Fruit fly (Drosophila melanogaster) whole organism, pupa: ENCODE measurements around the gene subdued.

Experiments used
- CG14655 ChIP-seq: fragments of 200-800 bp; sonication (Bioruptor generic); optimal IDR thresholded peaks from 3 replicates; lab custom pipeline; 2017; ENCODE audit warnings: mild to moderate bottlenecking, missing biosample characterization, missing genetic modification reagents, missing genetic modification characterization
- CG15710 ChIP-seq: fragments of 200-800 bp; sonication (Bioruptor generic); optimal IDR thresholded peaks from 2 replicates; lab custom pipeline; 2018; ENCODE audit warnings: missing biosample characterization, mild to moderate bottlenecking, missing genetic modification characterization, moderate library complexity
- CG32121 ChIP-seq: fragments of 200-800 bp; sonication (Bioruptor generic); IDR thresholded peaks from 2 replicates; pipeline ENCODE4 v1.3.6; 2022; ENCODE audit warnings: missing biosample characterization, missing genetic modification characterization
- CG34367 ChIP-seq: fragments of 200-800 bp; sonication (Bioruptor generic); optimal IDR thresholded peaks from 2 replicates; lab custom pipeline; 2018; ENCODE audit warnings: missing biosample characterization, mild to moderate bottlenecking, missing genetic modification characterization
- CG8159 ChIP-seq: fragments of 200-800 bp; sonication (Bioruptor generic); optimal IDR thresholded peaks from 3 replicates; lab custom pipeline; 2018; ENCODE audit warnings: missing biosample characterization, mild to moderate bottlenecking, missing genetic modification characterization, moderate library complexity
- CG9948 ChIP-seq: fragments of 200-800 bp; sonication (Bioruptor generic); optimal IDR thresholded peaks from 2 replicates; lab custom pipeline; 2018; ENCODE audit warnings: missing biosample characterization, mild to moderate bottlenecking, missing genetic modification characterization, moderate library complexity
- D1 ChIP-seq: fragments of 200-800 bp; sonication (Bioruptor generic); optimal IDR thresholded peaks from 2 replicates; lab custom pipeline; 2018; ENCODE audit warnings: missing biosample characterization, mild to moderate bottlenecking, missing genetic modification characterization, moderate library complexity
- EcR ChIP-seq: fragments of 200-800 bp; sonication (Bioruptor generic); optimal IDR thresholded peaks from 3 replicates; lab custom pipeline; 2019; ENCODE audit warnings: missing biosample characterization, missing genetic modification characterization, mild to moderate bottlenecking, moderate library complexity, missing genetic modification reagents
- rn ChIP-seq: fragments of 200-800 bp; sonication (Bioruptor generic); IDR thresholded peaks from 2 replicates; pipeline ENCODE4 v1.3.6; 2022; ENCODE audit warnings: missing biosample characterization, missing genetic modification characterization

- TF ChIP-seq rn (GFP tag; lab: Robert Waterston, UW) (no peak), CG15710 (tag; lab: Kevin White, UChicago) (no peak), CG8159 (tag; lab: Kevin White, UChicago) (no peak), CG9948 (tag; lab: Kevin White, UChicago) (no peak), CG34367 (tag; lab: Kevin White, UChicago) (no peak), CG14655 (no peak), D1 (no peak), CG32121 (GFP tag; lab: Robert Waterston, UW) (no peak), EcR (GFP tag; lab: Kevin White, UChicago) (peak; percentile 77)
Measured at dm6 chr3R:19587652-19588051, 54.9 kb downstream of the subdued start.
